Fruit fly (Drosophila melanogaster) whole organism, adult: Measurements from ENCODE around the gene CG14301.

Experiments used
- CG11617 ChIP-seq: fragments of 200-800 bp; sonication (Bioruptor generic); optimal IDR thresholded peaks from 2 replicates; lab custom pipeline; 2017; ENCODE audit warnings: mild to moderate bottlenecking, missing biosample characterization, missing genetic modification reagents, missing genetic modification characterization
- CG12768 ChIP-seq: fragments of 200-800 bp; sonication (Bioruptor generic); optimal IDR thresholded peaks from 2 replicates; lab custom pipeline; 2017; ENCODE audit warnings: missing biosample characterization, missing genetic modification characterization, mild to moderate bottlenecking, moderate library complexity, missing genetic modification reagents
- CG14711 ChIP-seq: fragments of 200-800 bp; sonication (Bioruptor generic); optimal IDR thresholded peaks from 2 replicates; lab custom pipeline; 2018; ENCODE audit warnings: missing biosample characterization, mild to moderate bottlenecking, missing genetic modification characterization, moderate library complexity
- CG1620 ChIP-seq: fragments of 200-800 bp; sonication (Bioruptor generic); optimal IDR thresholded peaks from 2 replicates; lab custom pipeline; 2016; ENCODE audit warnings: missing biosample characterization, missing genetic modification characterization
- CG33017 ChIP-seq: fragments of 200-800 bp; sonication (Bioruptor generic); optimal IDR thresholded peaks from 2 replicates; lab custom pipeline; 2018; ENCODE audit warnings: missing biosample characterization, mild to moderate bottlenecking, missing genetic modification characterization, moderate library complexity
- CG5204 ChIP-seq: fragments of 200-800 bp; sonication (Bioruptor generic); optimal IDR thresholded peaks from 2 replicates; lab custom pipeline; 2016; ENCODE audit warnings: missing biosample characterization, missing genetic modification characterization
- CG7045 ChIP-seq: fragments of 200-800 bp; sonication (Bioruptor generic); optimal IDR thresholded peaks from 2 replicates; lab custom pipeline; 2017; ENCODE audit warnings: missing biosample characterization, mild to moderate bottlenecking, missing genetic modification characterization
- CG7101 ChIP-seq: fragments of 200-800 bp; sonication (Bioruptor generic); optimal IDR thresholded peaks from 2 replicates; lab custom pipeline; 2018; ENCODE audit warnings: missing biosample characterization, mild to moderate bottlenecking, missing genetic modification characterization, moderate library complexity
- Clk ChIP-seq: fragments of 200-800 bp; sonication (Bioruptor generic); optimal IDR thresholded peaks from 2 replicates; lab custom pipeline; 2017; ENCODE audit warnings: missing biosample characterization, missing genetic modification characterization
- Crg-1 ChIP-seq: fragments of 200-800 bp; sonication (Bioruptor generic); optimal IDR thresholded peaks from 2 replicates; lab custom pipeline; 2016; ENCODE audit warnings: missing biosample characterization, missing genetic modification characterization
- Hr96 ChIP-seq: fragments of 200-800 bp; sonication (Bioruptor generic); optimal IDR thresholded peaks from 2 replicates; lab custom pipeline; 2016; ENCODE audit warnings: missing biosample characterization, missing genetic modification characterization
- Mnt ChIP-seq: fragments of 200-800 bp; sonication (Bioruptor generic); optimal IDR thresholded peaks from 2 replicates; lab custom pipeline; 2016; ENCODE audit warnings: missing biosample characterization, mild to moderate bottlenecking, missing genetic modification characterization
- bab1 ChIP-seq: fragments of 200-800 bp; sonication (Bioruptor generic); optimal IDR thresholded peaks from 3 replicates; lab custom pipeline; 2019; ENCODE audit warnings: missing biosample characterization, mild to moderate bottlenecking, missing genetic modification characterization, moderate library complexity
- cic ChIP-seq: fragments of 200-800 bp; sonication (Bioruptor generic); optimal IDR thresholded peaks from 2 replicates; lab custom pipeline; 2017; ENCODE audit warnings: missing biosample characterization, mild to moderate bottlenecking, missing genetic modification characterization, moderate library complexity
- cnc ChIP-seq, 2 experiments: fragments of >200 bp; optimal IDR thresholded peaks; 2 replicates each; lab custom pipeline; 2017
- kay ChIP-seq: fragments of 200-800 bp; sonication (Bioruptor generic); peaks from one replicate; lab custom pipeline; 2016; ENCODE audit warnings: missing biosample characterization, missing genetic modification characterization, borderline replicate concordance
- ovo ChIP-seq: fragments of 200-800 bp; sonication (Bioruptor generic); optimal IDR thresholded peaks from 2 replicates; lab custom pipeline; 2016; ENCODE audit warnings: missing biosample characterization, missing genetic modification characterization
- pad ChIP-seq: fragments of 200-800 bp; sonication (Bioruptor generic); optimal IDR thresholded peaks from 3 replicates; lab custom pipeline; 2017; ENCODE audit warnings: missing biosample characterization, missing genetic modification characterization, mild to moderate bottlenecking, moderate library complexity, missing genetic modification reagents
- tj ChIP-seq: fragments of 200-800 bp; sonication (Bioruptor generic); optimal IDR thresholded peaks from 3 replicates; lab custom pipeline; 2017; ENCODE audit warnings: missing biosample characterization, mild to moderate bottlenecking, missing genetic modification characterization, moderate library complexity
- toe ChIP-seq: fragments of 200-800 bp; sonication (Bioruptor generic); optimal IDR thresholded peaks from 2 replicates; lab custom pipeline; 2016; ENCODE audit warnings: missing biosample characterization, missing genetic modification characterization

Gene CG14301

dm6 chr3R:18583881-18584545 lies 57.2 kb downstream of the CG14301 start:
- TF ChIP-seq pad (GFP tag; lab: Kevin White, UChicago) (peak; percentile 83), CG7045 (GFP tag; lab: Kevin White, UChicago) (peak; percentile 87), kay (GFP tag; lab: Kevin White, UChicago) (peak; percentile 92), ovo (GFP tag; lab: Kevin White, UChicago) (peak; percentile 95), CG1620 (GFP tag; lab: Kevin White, UChicago) (peak; percentile 82), Mnt (GFP tag; lab: Kevin White, UChicago) (peak; percentile 87), Crg-1 (GFP tag; lab: Kevin White, UChicago) (peak; percentile 94), toe (peak; percentile 83), bab1 (GFP tag; lab: Kevin White, UChicago) (peak; percentile 88), tj (GFP tag; lab: Kevin White, UChicago) (peak; percentile 64), Hr96 (GFP tag; lab: Kevin White, UChicago) (peak; percentile 48), cic (GFP tag; lab: Kevin White, UChicago) (peak; percentile 84), CG33017 (tag; lab: Kevin White, UChicago) (peak; percentile 91), Clk (peak; percentile 82), CG7101 (tag; lab: Kevin White, UChicago) (peak; percentile 89), CG11617 (GFP tag; lab: Kevin White, UChicago) (peak; percentile 93), cnc (optimal IDR thresholded peaks at IDR 0.05; lab: Kevin White, UChicago) (no peak), CG5204 (GFP tag; lab: Kevin White, UChicago) (peak; percentile 89), CG14711 (tag; lab: Kevin White, UChicago) (peak; percentile 82), CG12768 (GFP tag; lab: Kevin White, UChicago) (peak; percentile 94)

dm6 chr3R:18582236-18582635 lies 59.0 kb downstream of the CG14301 start:
- TF ChIP-seq CG7045 (GFP tag; lab: Kevin White, UChicago) (peak; percentile 22), kay (GFP tag; lab: Kevin White, UChicago) (peak; percentile 74), cic (GFP tag; lab: Kevin White, UChicago) (peak; percentile 81), tj (GFP tag; lab: Kevin White, UChicago) (no peak), ovo (GFP tag; lab: Kevin White, UChicago) (peak; percentile 12), Hr96 (GFP tag; lab: Kevin White, UChicago) (peak; percentile 23), Crg-1 (GFP tag; lab: Kevin White, UChicago) (peak; percentile 33), pad (GFP tag; lab: Kevin White, UChicago) (peak; percentile 1), CG5204 (GFP tag; lab: Kevin White, UChicago) (peak; percentile 30), CG12768 (GFP tag; lab: Kevin White, UChicago) (peak; percentile 64), CG7101 (tag; lab: Kevin White, UChicago) (peak; percentile 66), CG11617 (GFP tag; lab: Kevin White, UChicago) (peak; percentile 34), CG33017 (tag; lab: Kevin White, UChicago) (peak; percentile 7), bab1 (GFP tag; lab: Kevin White, UChicago) (no peak), CG1620 (GFP tag; lab: Kevin White, UChicago) (no peak), Clk (peak; percentile 37), Mnt (GFP tag; lab: Kevin White, UChicago) (peak; percentile 19), cnc (optimal IDR thresholded peaks at IDR 0.05; lab: Kevin White, UChicago) (no peak), CG14711 (tag; lab: Kevin White, UChicago) (peak; percentile 30), toe (peak; percentile 21)

- TF ChIP-seq CG7045 (GFP tag; lab: Kevin White, UChicago) (no peak), CG12768 (GFP tag; lab: Kevin White, UChicago) (peak; percentile 48), CG11617 (GFP tag; lab: Kevin White, UChicago) (no peak), CG5204 (GFP tag; lab: Kevin White, UChicago) (no peak), tj (GFP tag; lab: Kevin White, UChicago) (no peak), CG7101 (tag; lab: Kevin White, UChicago) (peak; percentile 21), CG1620 (GFP tag; lab: Kevin White, UChicago) (no peak), cic (GFP tag; lab: Kevin White, UChicago) (peak; percentile 93), toe (no peak), CG33017 (tag; lab: Kevin White, UChicago) (no peak), kay (GFP tag; lab: Kevin White, UChicago) (peak; percentile 54), Mnt (GFP tag; lab: Kevin White, UChicago) (peak; percentile 36), cnc (optimal IDR thresholded peaks at IDR 0.05; lab: Kevin White, UChicago) (no peak), Clk (peak; percentile 16), Hr96 (GFP tag; lab: Kevin White, UChicago) (no peak), CG14711 (tag; lab: Kevin White, UChicago) (no peak), pad (GFP tag; lab: Kevin White, UChicago) (no peak), bab1 (GFP tag; lab: Kevin White, UChicago) (no peak), ovo (GFP tag; lab: Kevin White, UChicago) (peak; percentile 23)
Measured at dm6 chr3R:18580979-18581378, 60.3 kb downstream of the CG14301 start.
